Fruit fly (Drosophila melanogaster): ENCODE results near the gene CG14968.

dm6 chr3L:3268161-3268560 lies 34.8 kb downstream of the CG14968 start, which contains the start of gene CG34265:
- TF ChIP-seq C15 (GFP tag; IDR thresholded peaks at IDR 0.05) (no peak), ap (GFP tag; IDR thresholded peaks at IDR 0.05) (no peak), Dbx (GFP tag; IDR thresholded peaks at IDR 0.05) (no peak), CG4404 (GFP tag; IDR thresholded peaks at IDR 0.05) (no peak), kni (GFP tag; optimal IDR thresholded peaks at IDR 0.05) (no peak), lab (GFP tag; optimal IDR thresholded peaks at IDR 0.05) (no peak), fu2 (GFP tag; optimal IDR thresholded peaks at IDR 0.05) (no peak)

All from whole organism, embryonic.